Worm (Caenorhabditis elegans): ENCODE results near the gene kup-1.
A peak's percentile ranks its signal among the peaks of the same experiment; 100 is the strongest.

kup-1 gene

DNA sequence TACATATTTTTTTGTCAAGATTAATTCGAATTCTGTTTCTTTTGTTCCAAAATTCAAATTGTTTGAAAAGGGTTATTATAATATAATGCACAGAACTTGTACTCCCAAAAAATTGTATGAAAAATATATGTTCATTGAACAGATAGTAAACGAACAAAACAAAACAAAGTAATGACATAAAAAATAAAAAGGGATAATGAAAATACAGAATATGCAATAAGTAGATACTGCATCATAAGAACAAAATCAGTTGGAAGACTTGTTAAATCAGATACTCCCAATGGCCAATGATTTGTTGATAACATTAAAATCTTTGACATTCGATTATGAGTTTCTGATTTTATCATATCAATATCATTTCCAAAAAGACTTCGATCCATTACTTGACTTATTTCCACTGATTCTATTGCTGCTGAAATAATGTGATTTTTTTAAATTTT lies 36.2 kb downstream of the kup-1 start (continued):
- TF ChIP-seq F49E8.2 (tag; optimal IDR thresholded peaks at IDR 0.05; ENCODE audit: insufficient read depth): no peak
- no peak for TF ChIP-seq lag-1 (GFP tag; IDR thresholded peaks at IDR 0.05)
- TF ChIP-seq D2030.7 (GFP tag; IDR thresholded peaks at IDR 0.05): no peak
- no peak for TF ChIP-seq attf-5 (GFP tag; optimal IDR thresholded peaks at IDR 0.05)
- no peak for TF ChIP-seq ceh-27 (GFP tag; optimal IDR thresholded peaks at IDR 0.05)
- TF ChIP-seq let-607 (tag; optimal IDR thresholded peaks at IDR 0.05): peak in 1 of 2 experiments; percentile 72
- TF ChIP-seq ztf-25 (GFP tag; IDR thresholded peaks at IDR 0.05): no peak
- no peak for TF ChIP-seq pha-4 (tag; optimal IDR thresholded peaks at IDR 0.05)
- no peak for TF ChIP-seq lin-40 (tag; optimal IDR thresholded peaks at IDR 0.05)
- TF ChIP-seq nfya-1 (tag; optimal IDR thresholded peaks at IDR 0.05; ENCODE audit: borderline replicate concordance, insufficient read depth): no peak
- no peak for TF ChIP-seq lin-35 (GFP tag; optimal IDR thresholded peaks at IDR 0.05)
- TF ChIP-seq egrh-3 (GFP tag; IDR thresholded peaks at IDR 0.05): no peak
- TF ChIP-seq ets-4 (GFP tag; optimal IDR thresholded peaks at IDR 0.05): no peak
- TF ChIP-seq sptf-2 (GFP tag; optimal IDR thresholded peaks at IDR 0.05): no peak
- peak; percentile 82 for TF ChIP-seq ekl-4 (GFP tag; IDR thresholded peaks at IDR 0.05)
- no peak for TF ChIP-seq ccch-3 (GFP tag; optimal IDR thresholded peaks at IDR 0.05)
- TF ChIP-seq F37B4.10 (GFP tag; IDR thresholded peaks at IDR 0.05): no peak
- no peak for TF ChIP-seq snpc-4 (GFP tag; optimal IDR thresholded peaks at IDR 0.05)
- peak in 1 of 4 experiments; percentile 0 for TF ChIP-seq snpc-4 (tag; optimal IDR thresholded peaks at IDR 0.05)
- TF ChIP-seq Y95B8A.8 (GFP tag; IDR thresholded peaks at IDR 0.05): peak; percentile 47; the same call in 1 of the 2 replicates
- no peak for TF ChIP-seq efl-1 (GFP tag; optimal IDR thresholded peaks at IDR 0.05)
- TF ChIP-seq hsf-1 (GFP tag; IDR thresholded peaks at IDR 0.05): 0 out of 2 replicates have a peak, but pooled peaks have one; percentile 41
- 0 out of 2 replicates have a peak, but pooled peaks have one; percentile 8 for TF ChIP-seq Y79H2A.3 (GFP tag; conservative IDR thresholded peaks at IDR 0.05)
- no peak for TF ChIP-seq nhr-120 (GFP tag; IDR thresholded peaks at IDR 0.05)
- no peak for TF ChIP-seq ztf-6 (GFP tag; IDR thresholded peaks at IDR 0.05)
- no peak for TF ChIP-seq sdz-38 (tag; optimal IDR thresholded peaks at IDR 0.05)
- no peak for TF ChIP-seq ztf-28 (GFP tag; IDR thresholded peaks at IDR 0.05)
- peak; percentile 91 for TF ChIP-seq atf-7 (tag; optimal IDR thresholded peaks at IDR 0.05)
- TF ChIP-seq nfyb-1 (GFP tag; IDR thresholded peaks at IDR 0.05): peak; percentile 73; the same call in 1 of the 2 replicates
- TF ChIP-seq lin-54 (GFP tag; optimal IDR thresholded peaks at IDR 0.05): peak; percentile 45
- TF ChIP-seq ceh-58 (GFP tag; IDR thresholded peaks at IDR 0.05): no peak
- TF ChIP-seq aptf-2 (GFP tag; conservative IDR thresholded peaks at IDR 0.05): no peak
- peak; percentile 78 for TF ChIP-seq repo-1 (tag; optimal IDR thresholded peaks at IDR 0.05)
- TF ChIP-seq snpc-3.4 (tag; optimal IDR thresholded peaks at IDR 0.05): no peak
- no peak for TF ChIP-seq zim-3 (tag; optimal IDR thresholded peaks at IDR 0.05)
- TF ChIP-seq rpc-1 (optimal IDR thresholded peaks at IDR 0.05): no peak
- TF ChIP-seq rpc-1 (tag; optimal IDR thresholded peaks at IDR 0.05): no peak
- TF ChIP-seq nhr-179 (tag; optimal IDR thresholded peaks at IDR 0.05): no peak
- TF ChIP-seq ZK185.1 (tag; optimal IDR thresholded peaks at IDR 0.05; ENCODE audit: poor library complexity, severe bottlenecking): no peak
- peak; percentile 26; the same call in 1 of the 2 replicates for TF ChIP-seq hmg-1.2 (GFP tag; IDR thresholded peaks at IDR 0.05)
- peak; percentile 73 for TF ChIP-seq tlf-1 (GFP tag; optimal IDR thresholded peaks at IDR 0.05)
- no peak for TF ChIP-seq xnd-1 (tag; optimal IDR thresholded peaks at IDR 0.05)
- TF ChIP-seq lsl-1 (GFP tag; optimal IDR thresholded peaks at IDR 0.05): no peak
- TF ChIP-seq dpl-1 (GFP tag; optimal IDR thresholded peaks at IDR 0.05): no peak
- no peak for TF ChIP-seq hrde-1 (tag; optimal IDR thresholded peaks at IDR 0.05; ENCODE audit: borderline replicate concordance)
- TF ChIP-seq F10E7.11 (tag; optimal IDR thresholded peaks at IDR 0.05): no peak
- peak; percentile 28 for TF ChIP-seq gei-17 (GFP tag; optimal IDR thresholded peaks at IDR 0.05)
- no peak for TF ChIP-seq F52B5.7 (tag; optimal IDR thresholded peaks at IDR 0.05)
- no peak for TF ChIP-seq zfh-2 (GFP tag; conservative IDR thresholded peaks at IDR 0.05)

Data from whole organism, young adult.